Worm (Caenorhabditis elegans): ENCODE data around the gene Y73C8C.3.

The Y73C8C.3 gene

ce11 chrV:3141190-3141589 lies 26.1 kb downstream of the Y73C8C.3 start, which contains the start of gene srab-9:
Gene srab-9 (minus strand): TSS chrV:3141290.
- TF ChIP-seq snpc-4 (tag; optimal IDR thresholded peaks at IDR 0.05) (no peak), drap-1 (GFP tag; optimal IDR thresholded peaks at IDR 0.05) (no peak), ces-1 (GFP tag; optimal IDR thresholded peaks at IDR 0.05) (no peak), nhr-2 (tag; optimal IDR thresholded peaks at IDR 0.05) (no peak), M03D4.4 (tag; optimal IDR thresholded peaks at IDR 0.05) (no peak)

ce11 chrV:3144494-3144893 lies 29.4 kb downstream of the Y73C8C.3 start, which contains the start of gene srab-10:
Gene srab-10 (minus strand): TSS chrV:3144594.
- TF ChIP-seq lin-32 (GFP tag; optimal IDR thresholded peaks at IDR 0.05) (no peak), unc-62 (GFP tag; optimal IDR thresholded peaks at IDR 0.05) (no peak), bed-3 (GFP tag; optimal IDR thresholded peaks at IDR 0.05) (no peak), zip-8 (tag; optimal IDR thresholded peaks at IDR 0.05) (no peak), snpc-4 (tag; optimal IDR thresholded peaks at IDR 0.05) (no peak), ceh-39 (tag; optimal IDR thresholded peaks at IDR 0.05) (no peak), unc-120 (tag; optimal IDR thresholded peaks at IDR 0.05; ENCODE audit: poor library complexity, severe bottlenecking) (no peak), cnd-1 (tag; optimal IDR thresholded peaks at IDR 0.05) (no peak), pha-4 (tag; optimal IDR thresholded peaks at IDR 0.05) (no peak), mls-2 (tag; optimal IDR thresholded peaks at IDR 0.05) (no peak), ceh-83 (GFP tag; optimal IDR thresholded peaks at IDR 0.05) (no peak), drap-1 (GFP tag; optimal IDR thresholded peaks at IDR 0.05) (no peak), nhr-2 (tag; optimal IDR thresholded peaks at IDR 0.05) (no peak), tbx-8 (GFP tag; optimal IDR thresholded peaks at IDR 0.05) (no peak), lin-13 (tag; optimal IDR thresholded peaks at IDR 0.05) (no peak)

ce11 chrV:3145241-3145640 lies 30.2 kb downstream of the Y73C8C.3 start:
- no peak for TF ChIP-seq ztf-11 (tag; optimal IDR thresholded peaks at IDR 0.05)
- TF ChIP-seq M03D4.4 (tag; optimal IDR thresholded peaks at IDR 0.05), result no peak
- no peak for TF ChIP-seq ceh-39 (tag; optimal IDR thresholded peaks at IDR 0.05)
- TF ChIP-seq cnd-1 (tag; optimal IDR thresholded peaks at IDR 0.05), result no peak
- TF ChIP-seq unc-39 (tag; optimal IDR thresholded peaks at IDR 0.05), result no peak
- TF ChIP-seq nhr-12 (tag; optimal IDR thresholded peaks at IDR 0.05), result no peak
- TF ChIP-seq ham-2 (GFP tag; optimal IDR thresholded peaks at IDR 0.05), result no peak
- no peak for TF ChIP-seq pha-4 (tag; optimal IDR thresholded peaks at IDR 0.05)
- TF ChIP-seq ces-1 (GFP tag; optimal IDR thresholded peaks at IDR 0.05), result no peak
- no peak for TF ChIP-seq elt-3 (tag; optimal IDR thresholded peaks at IDR 0.05)
- no peak for TF ChIP-seq tbx-8 (GFP tag; optimal IDR thresholded peaks at IDR 0.05)
- TF ChIP-seq elt-1 (tag; optimal IDR thresholded peaks at IDR 0.05; ENCODE audit: borderline replicate concordance, insufficient read depth), result no peak
- TF ChIP-seq ceh-43 (GFP tag; optimal IDR thresholded peaks at IDR 0.05), result no peak
- TF ChIP-seq mls-2 (tag; optimal IDR thresholded peaks at IDR 0.05), result no peak
- TF ChIP-seq unc-62 (GFP tag; optimal IDR thresholded peaks at IDR 0.05), result no peak
- no peak for TF ChIP-seq bed-3 (GFP tag; optimal IDR thresholded peaks at IDR 0.05)
- TF ChIP-seq ceh-83 (GFP tag; optimal IDR thresholded peaks at IDR 0.05), result no peak
- no peak for TF ChIP-seq mab-5 (tag; optimal IDR thresholded peaks at IDR 0.05)
- TF ChIP-seq nhr-2 (tag; optimal IDR thresholded peaks at IDR 0.05), result no peak
- no peak for TF ChIP-seq nhr-76 (tag; optimal IDR thresholded peaks at IDR 0.05)

ce11 chrV:3146932-3147331 lies 31.9 kb downstream of the Y73C8C.3 start, which contains the start of gene srab-11:
Gene srab-11 (minus strand): TSS chrV:3147032.
- no peak for TF ChIP-seq elt-1 (tag; optimal IDR thresholded peaks at IDR 0.05; ENCODE audit: borderline replicate concordance, insufficient read depth)
- no peak for TF ChIP-seq drap-1 (GFP tag; optimal IDR thresholded peaks at IDR 0.05)
- TF ChIP-seq elt-3 (tag; optimal IDR thresholded peaks at IDR 0.05), result no peak
- no peak for TF ChIP-seq sptf-1 (tag; optimal IDR thresholded peaks at IDR 0.05)
- no peak for TF ChIP-seq pha-4 (tag; optimal IDR thresholded peaks at IDR 0.05)
- no peak for TF ChIP-seq unc-62 (GFP tag; optimal IDR thresholded peaks at IDR 0.05)

ce11 chrV:3149910-3150428 lies 34.9 kb downstream of the Y73C8C.3 start:
- no peak for TF ChIP-seq mls-2 (tag; optimal IDR thresholded peaks at IDR 0.05)
- no peak for TF ChIP-seq nhr-237 (tag; optimal IDR thresholded peaks at IDR 0.05)
- TF ChIP-seq ceh-39 (tag; optimal IDR thresholded peaks at IDR 0.05), result no peak

- TF ChIP-seq unc-62 (GFP tag; optimal IDR thresholded peaks at IDR 0.05), result no peak
- TF ChIP-seq unc-120 (tag; optimal IDR thresholded peaks at IDR 0.05; ENCODE audit: poor library complexity, severe bottlenecking), result no peak
- TF ChIP-seq nhr-237 (tag; optimal IDR thresholded peaks at IDR 0.05), result no peak
- TF ChIP-seq sptf-1 (tag; optimal IDR thresholded peaks at IDR 0.05), result no peak
- TF ChIP-seq cnd-1 (tag; optimal IDR thresholded peaks at IDR 0.05), result no peak
- no peak for TF ChIP-seq pha-4 (tag; optimal IDR thresholded peaks at IDR 0.05)
- TF ChIP-seq mep-1 (tag; optimal IDR thresholded peaks at IDR 0.05), result no peak
- TF ChIP-seq flh-1 (GFP tag; optimal IDR thresholded peaks at IDR 0.05), result no peak
- TF ChIP-seq mab-5 (tag; optimal IDR thresholded peaks at IDR 0.05), result no peak
- no peak for TF ChIP-seq ztf-11 (tag; optimal IDR thresholded peaks at IDR 0.05)
- no peak for TF ChIP-seq nhr-12 (tag; optimal IDR thresholded peaks at IDR 0.05)
- no peak for TF ChIP-seq ceh-39 (tag; optimal IDR thresholded peaks at IDR 0.05)
- TF ChIP-seq ces-1 (GFP tag; optimal IDR thresholded peaks at IDR 0.05), result no peak
- no peak for TF ChIP-seq lsy-2 (tag; optimal IDR thresholded peaks at IDR 0.05)
- no peak for TF ChIP-seq drap-1 (GFP tag; optimal IDR thresholded peaks at IDR 0.05)
- TF ChIP-seq nhr-76 (tag; optimal IDR thresholded peaks at IDR 0.05), result no peak
- no peak for TF ChIP-seq tbx-8 (GFP tag; optimal IDR thresholded peaks at IDR 0.05)
- no peak for TF ChIP-seq lin-13 (tag; optimal IDR thresholded peaks at IDR 0.05)
These were observed 36.8 kb downstream of the Y73C8C.3 start, which contains the start of gene srab-6 for ce11 chrV:3151862-3152261. Gene srab-6 (minus strand): TSS chrV:3151962.
